Worm (Caenorhabditis elegans) whole organism, L4 larva: Measurements from ENCODE around the gene grsp-4.

Experiments
- ama-1 ChIP-seq: fragments of 150-350 bp; optimal IDR thresholded peaks from 2 replicates; lab custom pipeline; 2014; ENCODE audit warnings: inconsistent platforms, mixed read lengths
- ctbp-1 ChIP-seq: fragments of 200-800 bp; sonication (Bioruptor generic); IDR thresholded peaks from 2 replicates; pipeline ENCODE4 v1.3.6; 2022; ENCODE audit warnings: missing genetic modification reagents, missing genetic modification characterization, missing compliant biosample characterization
- jun-1 ChIP-seq: fragments of 150-350 bp; optimal IDR thresholded peaks from 2 replicates; lab custom pipeline; 2014; ENCODE audit warnings: missing biosample characterization, missing genetic modification reagents, missing genetic modification characterization
- lin-13 ChIP-seq: fragments of 150-350 bp; optimal IDR thresholded peaks from 2 replicates; lab custom pipeline; 2014; ENCODE audit warnings: missing biosample characterization, missing genetic modification reagents, missing genetic modification characterization
- lin-39 ChIP-seq: fragments of 150-350 bp; optimal IDR thresholded peaks from 2 replicates; lab custom pipeline; 2014; ENCODE audit warnings: missing biosample characterization, missing genetic modification reagents, missing genetic modification characterization
- nhr-11 ChIP-seq: fragments of 150-350 bp; optimal IDR thresholded peaks from 2 replicates; lab custom pipeline; 2014; ENCODE audit warnings: missing biosample characterization, missing genetic modification characterization
- nhr-237 ChIP-seq: sonication (generic microtip); optimal IDR thresholded peaks from 2 replicates; lab custom pipeline; 2017; ENCODE audit warnings: missing biosample characterization, missing genetic modification characterization
- nhr-76 ChIP-seq: fragments of 150-350 bp; optimal IDR thresholded peaks from 2 replicates; lab custom pipeline; 2014; ENCODE audit warnings: missing biosample characterization, missing genetic modification characterization
- pha-4 ChIP-seq, 2 experiments: fragments of 150-350 bp in 1 of 2; fragments of 200-800 bp in 1 of 2; sonication (Bioruptor generic) in 1 of 2; IDR thresholded peaks in 1 of 2; optimal IDR thresholded peaks in 1 of 2; 2 replicates each; pipeline versions ENCODE4 v1.3.6 to Lab custom; 2014 to 2022; ENCODE audit warnings: missing genetic modification characterization in 2 of 2, missing genetic modification reagents in 2 of 2, missing biosample characterization in 1 of 2, missing compliant biosample characterization in 1 of 2
- pqm-1 ChIP-seq: sonication (generic microtip); optimal IDR thresholded peaks from 2 replicates; lab custom pipeline; 2017; ENCODE audit warnings: missing biosample characterization, missing genetic modification characterization
- unc-39 ChIP-seq: sonication (generic microtip); optimal IDR thresholded peaks from 2 replicates; lab custom pipeline; 2017; ENCODE audit warnings: missing biosample characterization, missing genetic modification characterization

DNA sequence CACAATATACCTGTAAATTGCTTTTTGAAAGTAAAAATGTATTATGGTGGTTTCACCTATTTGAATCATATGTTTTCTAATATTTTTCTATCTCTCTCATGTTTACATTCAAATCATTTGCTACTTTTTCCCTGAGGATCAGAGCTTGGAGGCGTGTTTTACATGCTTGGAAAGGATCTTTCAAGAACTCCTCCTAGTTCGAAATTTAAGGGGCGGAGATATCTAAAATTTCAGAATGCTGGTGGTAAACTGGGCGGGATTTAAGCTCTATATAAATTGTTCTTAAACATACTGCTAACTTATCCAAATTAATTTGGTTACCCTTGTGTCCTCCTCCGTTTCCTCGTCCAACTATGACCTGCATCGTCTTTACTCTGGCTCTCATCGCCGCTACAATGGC, 43.2 kb downstream of the grsp-4 start, which contains the start of gene C12D5.5:
- TF ChIP-seq pqm-1 = no peak
- TF ChIP-seq unc-39 = no peak
- no peak for TF ChIP-seq lin-39 (tag; lab: Kevin White, UChicago)
- no peak for TF ChIP-seq ctbp-1 (GFP tag; lab: Robert Waterston, UW)
- no peak for TF ChIP-seq nhr-237 (tag; lab: Kevin White, UChicago)
- no peak for TF ChIP-seq nhr-76 (tag; lab: Kevin White, UChicago)
- no peak for TF ChIP-seq ama-1 (lab: Kevin White, UChicago)
- TF ChIP-seq jun-1 = no peak
- TF ChIP-seq nhr-11 (tag; lab: Kevin White, UChicago) = no peak
- no peak for TF ChIP-seq lin-13
- no peak for TF ChIP-seq pha-4 (GFP tag; IDR thresholded peaks at IDR 0.05; lab: Robert Waterston, UW)
- TF ChIP-seq pha-4 (tag; optimal IDR thresholded peaks at IDR 0.05; lab: Kevin White, UChicago) = no peak
